Worm (Caenorhabditis elegans): ENCODE data around the gene Y39G8B.2.
A peak's percentile ranks its signal among the peaks of the same experiment; 100 is the strongest.

Gene Y39G8B.2

DNA sequence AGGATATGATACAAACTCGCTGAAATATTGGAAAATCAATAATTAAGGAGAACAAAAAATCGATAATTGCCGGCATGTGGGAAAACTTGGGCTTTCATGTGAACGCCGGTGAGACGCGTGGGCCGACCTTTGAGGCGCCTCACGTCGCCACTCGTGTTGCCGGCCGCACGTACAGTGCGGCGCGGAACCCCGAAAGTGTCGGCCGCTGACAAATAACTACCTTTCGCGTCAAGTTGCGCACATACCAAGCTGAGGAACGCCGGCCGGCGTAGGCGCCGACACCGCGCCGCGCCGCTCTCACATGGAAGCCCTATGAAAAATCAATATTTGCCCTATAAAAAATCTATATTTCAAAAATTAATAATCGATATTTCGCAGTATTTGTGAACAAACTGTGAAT, 37.7 kb downstream of the Y39G8B.2 start:
- TF ChIP-seq hlh-30 (tag; optimal IDR thresholded peaks at IDR 0.05; ENCODE audit: insufficient read depth) (no peak), mdt-29 (GFP tag; IDR thresholded peaks at IDR 0.05) (no peak), ceh-28 (tag; optimal IDR thresholded peaks at IDR 0.05) (peak; percentile 47), zip-11 (GFP tag; IDR thresholded peaks at IDR 0.05) (no peak), mep-1 (tag; optimal IDR thresholded peaks at IDR 0.05) (no peak), unc-130 (GFP tag; optimal IDR thresholded peaks at IDR 0.05) (no peak), nhr-41 (GFP tag; IDR thresholded peaks at IDR 0.05) (no peak), F44E2.7 (GFP tag; IDR thresholded peaks at IDR 0.05) (no peak), D1046.2 (GFP tag; IDR thresholded peaks at IDR 0.05) (peak; percentile 52; the same call in 1 of the 2 replicates), fos-1 (tag; optimal IDR thresholded peaks at IDR 0.05) (no peak), lin-39 (tag; optimal IDR thresholded peaks at IDR 0.05) (no peak), cey-2 (tag; optimal IDR thresholded peaks at IDR 0.05; ENCODE audit: borderline replicate concordance, insufficient read depth) (no peak), ama-1 (optimal IDR thresholded peaks at IDR 0.05) (no peak), set-16 (GFP tag; IDR thresholded peaks at IDR 0.05) (peak; percentile 82), lsy-2 (tag; optimal IDR thresholded peaks at IDR 0.05) (no peak), nhr-102 (tag; optimal IDR thresholded peaks at IDR 0.05) (no peak), R02D3.7 (tag; optimal IDR thresholded peaks at IDR 0.05) (no peak), dmd-8 (GFP tag; IDR thresholded peaks at IDR 0.05) (no peak), vab-7 (GFP tag; IDR thresholded peaks at IDR 0.05) (no peak), F10B5.3 (tag; optimal IDR thresholded peaks at IDR 0.05) (no peak), nhr-42 (GFP tag; IDR thresholded peaks at IDR 0.05) (peak; percentile 11; the same call in 1 of the 2 replicates), daf-19 (GFP tag; conservative IDR thresholded peaks at IDR 0.05) (no peak), nhr-11 (tag; optimal IDR thresholded peaks at IDR 0.05) (no peak), lin-13 (GFP tag; optimal IDR thresholded peaks at IDR 0.05) (no peak), daf-8 (GFP tag; IDR thresholded peaks at IDR 0.05) (no peak), lin-1 (GFP tag; IDR thresholded peaks at IDR 0.05) (no peak), lin-29 (GFP tag; IDR thresholded peaks at IDR 0.05) (no peak), mxl-2 (GFP tag; conservative IDR thresholded peaks at IDR 0.05) (no peak), pqm-1 (tag; optimal IDR thresholded peaks at IDR 0.05) (no peak), F49E8.2 (tag; optimal IDR thresholded peaks at IDR 0.05; ENCODE audit: borderline replicate concordance) (no peak), snpc-4 (tag; optimal IDR thresholded peaks at IDR 0.05) (no peak), pha-4 (GFP tag; IDR thresholded peaks at IDR 0.05) (no peak), pha-4 (tag; optimal IDR thresholded peaks at IDR 0.05) (no peak), hlh-11 (tag; optimal IDR thresholded peaks at IDR 0.05) (no peak), T20F7.1 (GFP tag; optimal IDR thresholded peaks at IDR 0.05) (no peak), zip-2 (tag; optimal IDR thresholded peaks at IDR 0.05) (no peak), ceh-62 (tag; optimal IDR thresholded peaks at IDR 0.05) (no peak), Y48G9A.11 (GFP tag; IDR thresholded peaks at IDR 0.05) (no peak), unc-62 (GFP tag; optimal IDR thresholded peaks at IDR 0.05 in 1 of 2) (peak in 1 of 2 experiments; percentile 18), unc-62 (tag; optimal IDR thresholded peaks at IDR 0.05) (no peak), ceh-44 (GFP tag; IDR thresholded peaks at IDR 0.05) (no peak), rbr-2 (tag; optimal IDR thresholded peaks at IDR 0.05) (no peak)

DNA sequence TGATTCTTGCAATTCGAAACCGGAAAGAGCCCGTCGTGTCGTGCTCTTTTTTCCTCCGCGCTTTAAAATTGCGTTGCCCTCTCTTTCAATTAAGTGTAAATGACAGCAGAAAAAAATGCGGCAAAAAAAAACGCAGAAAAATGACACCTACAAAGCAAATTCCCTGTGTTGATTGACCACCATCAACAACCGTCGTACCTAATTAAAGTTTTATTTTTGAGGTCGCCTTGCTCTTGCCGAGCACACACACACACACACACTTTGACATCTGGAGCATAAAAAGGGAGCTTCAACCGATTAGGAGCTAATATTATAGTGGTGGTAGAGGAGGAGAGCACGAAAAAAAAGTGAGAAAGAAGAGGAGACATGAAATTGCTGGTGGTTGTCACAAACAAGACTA, 40.1 kb downstream of the Y39G8B.2 start:
- no peak for TF ChIP-seq ceh-20 (GFP tag; IDR thresholded peaks at IDR 0.05)
- TF ChIP-seq unc-62 (GFP tag; optimal IDR thresholded peaks at IDR 0.05 in 1 of 2): peak in 1 of 2 experiments; percentile 23
- TF ChIP-seq unc-62 (tag; optimal IDR thresholded peaks at IDR 0.05): no peak
- no peak for TF ChIP-seq daf-16 (GFP tag; optimal IDR thresholded peaks at IDR 0.05)
- TF ChIP-seq daf-16 (tag; optimal IDR thresholded peaks at IDR 0.05): no peak
- TF ChIP-seq mes-2 (tag; optimal IDR thresholded peaks at IDR 0.05; ENCODE audit: poor library complexity, severe bottlenecking): no peak
- peak; percentile 90 for TF ChIP-seq aha-1 (tag)
- TF ChIP-seq nhr-102 (tag; optimal IDR thresholded peaks at IDR 0.05): no peak
